Fruit fly (Drosophila melanogaster): ENCODE data around the gene His2Av.
A peak's percentile ranks its signal among the peaks of the same experiment; 100 is the strongest.

The His2Av gene

dm6 chr3R:26876432-26876831 lies 9.7 kb downstream of the His2Av start, which contains the start of gene CG5500 (continued):
- TF ChIP-seq Lhr (GFP tag; optimal IDR thresholded peaks at IDR 0.05) (no peak), CG8290 (GFP tag; optimal IDR thresholded peaks at IDR 0.05) (peak; percentile 8), CG8290 (tag; optimal IDR thresholded peaks at IDR 0.05) (peak in 1 of 2 experiments; percentile 32), hbn (GFP tag; IDR thresholded peaks at IDR 0.05; ENCODE audit: partially characterized antibody) (peak; percentile 54), CG12299 (tag; optimal IDR thresholded peaks at IDR 0.05) (no peak), Dek (tag; optimal IDR thresholded peaks at IDR 0.05) (no peak), aop (GFP tag; IDR thresholded peaks at IDR 0.05) (no peak), CG6813 (GFP tag; optimal IDR thresholded peaks at IDR 0.05) (no peak), pfk (GFP tag; optimal IDR thresholded peaks at IDR 0.05) (no peak), CTCF (GFP tag; optimal IDR thresholded peaks at IDR 0.05) (no peak), ham (GFP tag; IDR thresholded peaks at IDR 0.05) (no peak), seq (GFP tag; IDR thresholded peaks at IDR 0.05) (no peak), Xrp1 (GFP tag; IDR thresholded peaks at IDR 0.05) (no peak), YL-1 (GFP tag; optimal IDR thresholded peaks at IDR 0.05) (no peak), pan (optimal IDR thresholded peaks at IDR 0.05) (no peak), pan (GFP tag; optimal IDR thresholded peaks at IDR 0.05 in 1 of 2, IDR thresholded peaks at IDR 0.05 in 1 of 2) (no peak), CG12071 (GFP tag; optimal IDR thresholded peaks at IDR 0.05) (no peak), kah (GFP tag; optimal IDR thresholded peaks at IDR 0.05) (no peak), Lpt (GFP tag; optimal IDR thresholded peaks at IDR 0.05) (no peak), inv (GFP tag; IDR thresholded peaks at IDR 0.05; ENCODE audit: partially characterized antibody) (no peak; the same call in 1 of the 2 replicates), wor (GFP tag; IDR thresholded peaks at IDR 0.05) (no peak), CG31441 (GFP tag; IDR thresholded peaks at IDR 0.05) (no peak), CG16813 (GFP tag; IDR thresholded peaks at IDR 0.05; ENCODE audit: partially characterized antibody) (no peak), Fer2 (tag; optimal IDR thresholded peaks at IDR 0.05) (no peak), twi (tag; optimal IDR thresholded peaks at IDR 0.05) (no peak), CG3726 (GFP tag; IDR thresholded peaks at IDR 0.05) (no peak), maf-S (GFP tag; optimal IDR thresholded peaks at IDR 0.05) (no peak), cato (GFP tag; optimal IDR thresholded peaks at IDR 0.05; ENCODE audit: borderline replicate concordance) (no peak), esg (GFP tag; conservative IDR thresholded peaks at IDR 0.05) (no peak), az2 (GFP tag; optimal IDR thresholded peaks at IDR 0.05) (no peak), CG9797 (GFP tag; optimal IDR thresholded peaks at IDR 0.05) (no peak), CG11696 (GFP tag; IDR thresholded peaks at IDR 0.05) (no peak), Ets97D (GFP tag; optimal IDR thresholded peaks at IDR 0.05) (peak; percentile 13), Awh (GFP tag; IDR thresholded peaks at IDR 0.05) (no peak), CG8359 (GFP tag; optimal IDR thresholded peaks at IDR 0.05; ENCODE audit: borderline replicate concordance) (no peak), Usf (GFP tag; optimal IDR thresholded peaks at IDR 0.05) (no peak), H2.0 (GFP tag; IDR thresholded peaks at IDR 0.05) (no peak), CG15696 (tag; optimal IDR thresholded peaks at IDR 0.05) (no peak), CG31365 (tag; optimal IDR thresholded peaks at IDR 0.05) (no peak), pho (GFP tag; optimal IDR thresholded peaks at IDR 0.05) (no peak), Chrac-16 (GFP tag; optimal IDR thresholded peaks at IDR 0.05) (no peak), bigmax (GFP tag; optimal IDR thresholded peaks at IDR 0.05) (no peak), CG3281 (GFP tag; optimal IDR thresholded peaks at IDR 0.05) (peak; percentile 42), gfzf (GFP tag; optimal IDR thresholded peaks at IDR 0.05) (no peak), CG10321 (GFP tag; IDR thresholded peaks at IDR 0.05) (no peak), CG6683 (GFP tag; optimal IDR thresholded peaks at IDR 0.05) (no peak), org-1 (GFP tag; optimal IDR thresholded peaks at IDR 0.05) (no peak), CG10267 (tag; optimal IDR thresholded peaks at IDR 0.05) (peak; percentile 11), CG42726 (GFP tag; IDR thresholded peaks at IDR 0.05; ENCODE audit: partially characterized antibody) (no peak), zfh2 (GFP tag; optimal IDR thresholded peaks at IDR 0.05) (no peak), CG5180 (GFP tag; optimal IDR thresholded peaks at IDR 0.05) (no peak), sens-2 (GFP tag; IDR thresholded peaks at IDR 0.05) (no peak), CG7556 (GFP tag; optimal IDR thresholded peaks at IDR 0.05) (no peak)
